Worm (Caenorhabditis elegans): Measurements from ENCODE around the gene F54F12.2.

Gene F54F12.2

DNA sequence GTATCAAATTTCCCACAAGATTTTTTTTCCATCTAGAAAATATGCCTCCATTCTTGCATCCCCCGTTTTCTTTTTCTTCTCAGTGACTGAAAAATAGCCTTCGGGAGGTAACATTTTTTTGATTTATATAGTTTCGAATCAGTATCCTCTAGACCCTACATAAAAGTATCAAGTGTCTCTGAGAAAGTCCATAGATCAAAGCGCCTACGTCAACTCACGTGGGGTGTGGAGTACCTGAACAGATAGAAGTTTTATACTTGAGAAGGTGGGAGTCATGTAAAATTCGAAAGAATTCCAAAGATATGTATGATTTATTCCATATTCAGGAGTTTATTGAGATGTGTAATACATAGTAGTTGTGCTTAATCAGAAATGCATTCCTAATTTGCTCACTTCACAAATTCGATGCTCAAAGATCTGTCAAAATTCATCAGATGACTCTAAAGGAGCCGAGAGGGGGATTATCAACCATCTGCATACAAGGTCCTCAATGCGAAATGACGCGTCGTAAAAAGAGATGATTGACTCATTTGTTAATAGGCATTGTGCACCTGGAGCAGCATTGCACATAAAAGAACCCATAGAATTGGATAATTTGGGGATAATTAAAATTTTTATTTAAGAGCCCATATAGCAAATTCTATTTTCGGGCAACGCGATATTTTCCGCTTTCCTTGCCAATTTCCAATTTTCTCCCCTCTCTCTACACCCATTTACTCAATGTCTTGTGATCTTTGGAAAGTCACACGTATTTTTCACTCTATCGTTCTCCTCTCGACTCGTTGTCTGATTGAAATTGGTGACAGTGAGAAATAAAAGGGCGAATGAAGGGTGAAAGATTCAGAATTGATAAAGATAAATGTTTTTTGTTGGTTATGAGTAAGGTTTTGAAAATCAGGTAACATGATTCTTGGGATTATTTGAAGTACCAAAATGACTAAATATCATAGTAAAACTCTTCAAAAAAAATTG, 24.7 kb downstream of the F54F12.2 start (continued):
- TF ChIP-seq T26A8.4 (GFP tag; IDR thresholded peaks at IDR 0.05) = no peak
- peak; percentile 22 for TF ChIP-seq mep-1 (tag; optimal IDR thresholded peaks at IDR 0.05)
- TF ChIP-seq mdl-1 (tag; optimal IDR thresholded peaks at IDR 0.05) = peak in 1 of 2 experiments; percentile 20
- no peak for TF ChIP-seq nhr-48 (tag; optimal IDR thresholded peaks at IDR 0.05)
- no peak for TF ChIP-seq ctbp-1 (GFP tag; IDR thresholded peaks at IDR 0.05)
- no peak for TF ChIP-seq mxl-3 (GFP tag; optimal IDR thresholded peaks at IDR 0.05)
- TF ChIP-seq ces-1 (GFP tag; optimal IDR thresholded peaks at IDR 0.05) = no peak
- TF ChIP-seq Y48G9A.11 (GFP tag; IDR thresholded peaks at IDR 0.05) = no peak
- TF ChIP-seq mdt-29 (GFP tag; IDR thresholded peaks at IDR 0.05) = no peak
- peak in 1 of 2 experiments; percentile 36 for TF ChIP-seq lsy-2 (tag; optimal IDR thresholded peaks at IDR 0.05)
- TF ChIP-seq F37D6.2 (tag; optimal IDR thresholded peaks at IDR 0.05) = no peak
- no peak for TF ChIP-seq cey-2 (tag; optimal IDR thresholded peaks at IDR 0.05; ENCODE audit: borderline replicate concordance, insufficient read depth)
- TF ChIP-seq nhr-25 (tag; optimal IDR thresholded peaks at IDR 0.05; ENCODE audit: borderline replicate concordance, insufficient read depth) = no peak
- no peak for TF ChIP-seq ceh-62 (tag; optimal IDR thresholded peaks at IDR 0.05)
- TF ChIP-seq lin-38 (GFP tag; IDR thresholded peaks at IDR 0.05) = no peak
- TF ChIP-seq nhr-76 (tag; optimal IDR thresholded peaks at IDR 0.05) = no peak
- no peak for TF ChIP-seq daf-12 (tag; optimal IDR thresholded peaks at IDR 0.05)
- TF ChIP-seq dpl-1 (GFP tag; optimal IDR thresholded peaks at IDR 0.05) = no peak
- no peak for TF ChIP-seq snpc-1.2 (GFP tag; IDR thresholded peaks at IDR 0.05)
- TF ChIP-seq duxl-1 (tag; optimal IDR thresholded peaks at IDR 0.05; ENCODE audit: poor library complexity) = no peak
- TF ChIP-seq aha-1 (tag) = peak; percentile 75
- TF ChIP-seq lin-39 (tag; optimal IDR thresholded peaks at IDR 0.05) = no peak
- TF ChIP-seq attf-4 (tag; optimal IDR thresholded peaks at IDR 0.05) = no peak
- TF ChIP-seq nhr-11 (tag; optimal IDR thresholded peaks at IDR 0.05) = peak; percentile 15
- TF ChIP-seq php-3 (GFP tag; IDR thresholded peaks at IDR 0.05) = no peak
- no peak for TF ChIP-seq ZK337.2 (GFP tag; IDR thresholded peaks at IDR 0.05)
- TF ChIP-seq nhr-6 (tag; optimal IDR thresholded peaks at IDR 0.05) = no peak
- TF ChIP-seq tag-97 (GFP tag; IDR thresholded peaks at IDR 0.05) = no peak
- TF ChIP-seq Y75B8A.6 (GFP tag; IDR thresholded peaks at IDR 0.05) = no peak
- no peak for TF ChIP-seq set-16 (GFP tag; IDR thresholded peaks at IDR 0.05)
- TF ChIP-seq F10B5.3 (tag; optimal IDR thresholded peaks at IDR 0.05) = no peak
- TF ChIP-seq dve-1 (tag; optimal IDR thresholded peaks at IDR 0.05; ENCODE audit: insufficient read depth) = peak; percentile 7
- no peak for TF ChIP-seq lin-13 (GFP tag; optimal IDR thresholded peaks at IDR 0.05)
- no peak for TF ChIP-seq lin-29 (GFP tag; IDR thresholded peaks at IDR 0.05)
- no peak for TF ChIP-seq zfp-2 (tag; optimal IDR thresholded peaks at IDR 0.05)
- TF ChIP-seq ceh-32 (tag; optimal IDR thresholded peaks at IDR 0.05; ENCODE audit: poor library complexity) = no peak
- TF ChIP-seq nhr-77 (tag; optimal IDR thresholded peaks at IDR 0.05) = no peak

DNA sequence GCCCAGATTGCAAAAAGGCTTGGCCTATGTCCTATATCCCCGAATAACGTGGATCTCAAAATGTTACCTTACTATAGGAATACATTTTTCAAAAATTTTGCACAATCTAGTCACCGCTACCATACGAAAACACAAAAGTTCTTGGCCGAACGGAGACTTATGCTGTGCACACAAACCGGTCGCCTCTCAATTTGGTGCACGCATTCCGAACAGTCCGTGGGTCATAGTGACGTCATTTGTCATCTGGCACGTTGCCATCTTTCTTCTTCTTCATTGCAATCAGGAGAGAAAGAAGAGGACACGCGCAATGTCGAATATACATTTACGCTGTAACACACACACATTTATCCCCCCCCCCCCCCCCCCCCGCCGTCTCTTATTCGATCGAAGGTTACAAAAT, 25.9 kb downstream of the F54F12.2 start:
- TF ChIP-seq mep-1 (tag; optimal IDR thresholded peaks at IDR 0.05) (no peak), F49E8.2 (tag; optimal IDR thresholded peaks at IDR 0.05; ENCODE audit: borderline replicate concordance) (no peak), egl-43 (GFP tag; IDR thresholded peaks at IDR 0.05) (no peak), dmd-6 (GFP tag; IDR thresholded peaks at IDR 0.05) (0 out of 2 replicates have a peak, but pooled peaks have one; percentile 17), nhr-10 (tag; optimal IDR thresholded peaks at IDR 0.05) (no peak), nhr-6 (tag; optimal IDR thresholded peaks at IDR 0.05) (no peak), skn-1 (tag; optimal IDR thresholded peaks at IDR 0.05) (no peak), hlh-11 (tag; optimal IDR thresholded peaks at IDR 0.05) (peak; percentile 34), hif-1 (tag; optimal IDR thresholded peaks at IDR 0.05) (peak in 1 of 2 experiments; percentile 12), arid-1 (GFP tag; conservative IDR thresholded peaks at IDR 0.05) (no peak), hmg-1.1 (GFP tag; IDR thresholded peaks at IDR 0.05) (peak; percentile 47), pha-4 (GFP tag; IDR thresholded peaks at IDR 0.05) (no peak), pha-4 (tag; optimal IDR thresholded peaks at IDR 0.05) (no peak), F37D6.2 (tag; optimal IDR thresholded peaks at IDR 0.05) (no peak), lsy-2 (tag; optimal IDR thresholded peaks at IDR 0.05) (peak in 1 of 2 experiments; percentile 13), aha-1 (tag) (peak; percentile 69), spr-1 (tag; optimal IDR thresholded peaks at IDR 0.05) (no peak), rbr-2 (tag; optimal IDR thresholded peaks at IDR 0.05) (no peak)
